Worm (Caenorhabditis elegans) whole organism, early embryonic: ENCODE measurements around the gene ZC204.17.

Source experiments
- B0310.2 ChIP-seq: sonication (generic microtip); optimal IDR thresholded peaks from 2 replicates; lab custom pipeline; 2016; ENCODE audit warnings: mild to moderate bottlenecking, missing genetic modification characterization, missing compliant biosample characterization
- F13C5.2 ChIP-seq: sonication (generic microtip); optimal IDR thresholded peaks from 2 replicates; lab custom pipeline; 2017; ENCODE audit warnings: mild to moderate bottlenecking, missing genetic modification characterization, inconsistent platforms, missing compliant biosample characterization
- aly-1 ChIP-seq: sonication (generic microtip); optimal IDR thresholded peaks from 2 replicates; lab custom pipeline; 2016; ENCODE audit warnings: missing genetic modification characterization, missing compliant biosample characterization
- ama-1 ChIP-seq: fragments of 150-350 bp; optimal IDR thresholded peaks from 2 replicates; lab custom pipeline; 2014
- ceh-13 ChIP-seq: fragments of 200-800 bp; sonication (Bioruptor generic); optimal IDR thresholded peaks from 2 replicates; lab custom pipeline; 2018; ENCODE audit warnings: mild to moderate bottlenecking, missing genetic modification characterization, missing compliant biosample characterization
- ceh-36 ChIP-seq: sonication (generic microtip); optimal IDR thresholded peaks from 2 replicates; lab custom pipeline; 2016; ENCODE audit warnings: missing genetic modification characterization, inconsistent platforms, missing compliant biosample characterization
- ets-7 ChIP-seq: sonication (generic microtip); optimal IDR thresholded peaks from 2 replicates; lab custom pipeline; 2016; ENCODE audit warnings: missing genotype, missing genetic modification characterization, missing compliant biosample characterization
- flt-1 ChIP-seq: fragments of 200-800 bp; sonication (Bioruptor generic); IDR thresholded peaks from 2 replicates; pipeline ENCODE4 v1.3.6; 2022; ENCODE audit warnings: missing genetic modification characterization, missing compliant biosample characterization
- hmbx-1 ChIP-seq: sonication (generic microtip); optimal IDR thresholded peaks from 2 replicates; lab custom pipeline; 2016; ENCODE audit warnings: mild to moderate bottlenecking, missing genetic modification characterization, missing compliant biosample characterization
- hmg-4 ChIP-seq: fragments of 200-800 bp; sonication (Bioruptor generic); optimal IDR thresholded peaks from 2 replicates; lab custom pipeline; 2018; ENCODE audit warnings: mild to moderate bottlenecking, missing genetic modification characterization, missing compliant biosample characterization
- hnd-1 ChIP-seq: sonication (generic microtip); optimal IDR thresholded peaks from 2 replicates; lab custom pipeline; 2016; ENCODE audit warnings: missing genetic modification characterization, missing compliant biosample characterization
- pes-1 ChIP-seq: fragments of 200-800 bp; sonication (Bioruptor generic); IDR thresholded peaks from 2 replicates; pipeline ENCODE4 v1.3.6; 2022; ENCODE audit warnings: missing genetic modification reagents, missing genetic modification characterization, missing compliant biosample characterization
- scrt-1 ChIP-seq: fragments of 200-800 bp; sonication (Bioruptor generic); IDR thresholded peaks from 2 replicates; pipeline ENCODE4 v1.3.6; 2022; ENCODE audit warnings: missing genetic modification characterization, missing compliant biosample characterization
- sea-1 ChIP-seq: fragments of 200-800 bp; sonication (Bioruptor generic); conservative IDR thresholded peaks from 2 replicates; pipeline ENCODE4 v1.3.6; 2022; ENCODE audit warnings: missing genetic modification characterization, missing compliant biosample characterization
- tbx-11 ChIP-seq: fragments of 200-800 bp; sonication (Bioruptor generic); IDR thresholded peaks from 2 replicates; pipeline ENCODE4 v1.3.6; 2022; ENCODE audit warnings: missing genetic modification characterization, missing compliant biosample characterization
- tbx-37 ChIP-seq: fragments of 200-800 bp; sonication (Bioruptor generic); conservative IDR thresholded peaks from 2 replicates; pipeline ENCODE4 v1.3.6; 2022; ENCODE audit warnings: missing genetic modification reagents, missing genetic modification characterization, missing compliant biosample characterization
- tra-4 ChIP-seq: sonication (generic microtip); optimal IDR thresholded peaks from 2 replicates; lab custom pipeline; 2017; ENCODE audit warnings: missing genetic modification characterization, missing compliant biosample characterization

ZC204.17 gene

DNA sequence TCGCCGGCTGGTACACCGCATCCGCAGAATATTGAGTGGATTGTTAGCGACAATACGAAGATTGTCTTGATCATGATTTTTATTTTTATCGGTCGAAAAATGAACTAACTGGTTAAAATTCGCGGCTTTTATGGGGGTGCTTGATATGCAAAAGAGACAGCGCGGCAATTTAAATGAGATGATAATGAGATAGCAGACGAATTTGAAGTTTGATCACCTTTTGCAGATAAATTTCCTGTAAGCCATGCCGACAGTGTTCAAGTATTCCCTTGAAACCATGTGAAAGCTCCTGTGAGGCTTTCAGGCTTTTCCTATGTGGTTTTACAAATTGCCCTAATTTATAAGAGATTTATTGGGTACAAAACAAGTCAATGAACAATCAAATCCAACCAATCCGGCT lies at the start of gene ZC204.17:
Gene ZC204.17, minus strand, starts transcription at position 101 of the 400 bp plus-strand sequence.
- TF ChIP-seq hnd-1 (no peak), ceh-36 (tag; lab: Kevin White, UChicago) (no peak)

DNA sequence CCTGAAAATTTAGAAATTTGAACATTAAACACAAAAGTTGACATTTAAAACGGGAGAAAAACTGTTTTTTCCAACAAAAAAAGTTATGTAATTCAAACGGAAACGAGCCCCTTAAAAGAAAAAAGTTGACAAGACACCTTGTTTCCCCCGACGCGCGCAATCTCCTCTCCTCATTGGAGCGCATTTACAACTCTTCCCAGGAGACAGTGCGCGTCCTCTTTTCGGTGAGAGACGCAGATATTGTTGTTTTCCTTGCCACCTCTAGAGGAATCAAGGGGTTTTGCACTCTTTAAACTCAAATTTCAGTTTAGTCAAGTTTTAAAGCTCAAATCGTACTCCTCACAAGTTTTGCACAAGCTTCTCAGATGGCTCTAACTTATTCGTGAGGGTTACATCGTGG lies 49.8 kb upstream of the ZC204.17 start, which contains the start of gene F58E1.13:
Gene F58E1.13, minus strand, starts transcription at position 12 of the 400 bp plus-strand sequence.
- TF ChIP-seq flt-1 (GFP tag; lab: Robert Waterston, UW) (no peak), hnd-1 (no peak), B0310.2 (tag; lab: Kevin White, UChicago) (no peak), ets-7 (no peak), hmg-4 (GFP tag; lab: Kevin White, UChicago) (no peak), sea-1 (GFP tag; lab: Robert Waterston, UW) (no peak), aly-1 (tag; lab: Kevin White, UChicago) (no peak), F13C5.2 (tag; lab: Kevin White, UChicago) (no peak), hmbx-1 (tag; lab: Kevin White, UChicago) (no peak), tra-4 (tag; lab: Kevin White, UChicago) (no peak), scrt-1 (no peak), ama-1 (no peak), tbx-37 (no peak), ceh-36 (tag; lab: Kevin White, UChicago) (no peak), pes-1 (GFP tag; lab: Robert Waterston, UW) (no peak), tbx-11 (no peak)

DNA sequence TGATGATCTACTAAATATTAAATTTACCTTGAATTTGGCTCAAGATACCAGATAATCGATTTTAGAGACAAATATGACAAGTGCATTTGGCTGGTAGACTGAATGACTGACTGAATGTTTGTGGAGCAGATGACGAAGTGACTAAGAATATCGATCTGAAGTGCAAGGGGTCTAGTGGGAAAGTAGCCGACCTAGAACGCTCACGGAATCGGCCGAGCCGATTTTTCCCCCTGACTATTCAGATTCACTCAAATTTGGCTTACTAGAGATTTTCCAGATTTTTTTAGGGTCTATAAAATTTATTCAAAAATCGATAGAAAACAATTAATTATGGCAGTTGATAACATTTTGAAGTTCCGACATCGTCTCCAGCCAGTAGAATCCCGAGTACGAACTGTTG lies 48.4 kb upstream of the ZC204.17 start, which contains the start of gene fbxc-26:
Gene fbxc-26, minus strand, starts transcription at position 101 of the 400 bp plus-strand sequence.
- no peak for TF ChIP-seq ama-1
- no peak for TF ChIP-seq ceh-13 (GFP tag; lab: Kevin White, UChicago)
- no peak for TF ChIP-seq hnd-1
- no peak for TF ChIP-seq hmg-4 (GFP tag; lab: Kevin White, UChicago)
- TF ChIP-seq F13C5.2 (tag; lab: Kevin White, UChicago) = no peak
- TF ChIP-seq hmbx-1 (tag; lab: Kevin White, UChicago) = no peak
- no peak for TF ChIP-seq ceh-36 (tag; lab: Kevin White, UChicago)
- no peak for TF ChIP-seq scrt-1
- TF ChIP-seq aly-1 (tag; lab: Kevin White, UChicago) = no peak
- no peak for TF ChIP-seq ets-7
- TF ChIP-seq flt-1 (GFP tag; lab: Robert Waterston, UW) = no peak
- TF ChIP-seq B0310.2 (tag; lab: Kevin White, UChicago) = no peak
- TF ChIP-seq sea-1 (GFP tag; lab: Robert Waterston, UW) = no peak

DNA sequence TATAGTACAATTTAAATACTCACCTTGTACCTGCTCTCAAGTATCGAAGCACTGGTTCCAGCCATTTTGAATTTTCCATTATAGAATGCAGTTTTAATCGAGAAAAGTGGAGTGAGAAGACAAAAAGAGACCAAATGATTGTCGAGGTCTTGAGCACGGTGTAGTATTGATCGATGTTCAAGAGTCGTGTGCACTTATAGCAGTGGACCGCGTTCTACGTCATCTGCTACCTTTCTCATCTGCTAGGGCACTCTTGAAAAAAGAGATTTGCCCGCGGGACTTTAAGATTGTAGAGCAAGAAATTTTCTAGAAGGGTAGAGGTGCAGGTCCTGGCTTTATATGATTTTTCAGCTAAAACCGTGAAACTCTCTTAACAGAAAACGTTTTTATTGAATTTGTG lies 46.7 kb upstream of the ZC204.17 start, which contains the start of gene fbxc-21:
Gene fbxc-21, minus strand, starts transcription at position 101 of the 400 bp plus-strand sequence.
- TF ChIP-seq hmg-4 (GFP tag; lab: Kevin White, UChicago) (no peak), hmbx-1 (tag; lab: Kevin White, UChicago) (no peak), B0310.2 (tag; lab: Kevin White, UChicago) (no peak), tbx-37 (no peak), scrt-1 (no peak), F13C5.2 (tag; lab: Kevin White, UChicago) (no peak), aly-1 (tag; lab: Kevin White, UChicago) (no peak), sea-1 (GFP tag; lab: Robert Waterston, UW) (no peak), pes-1 (GFP tag; lab: Robert Waterston, UW) (no peak), ceh-36 (tag; lab: Kevin White, UChicago) (no peak), ets-7 (no peak)

DNA sequence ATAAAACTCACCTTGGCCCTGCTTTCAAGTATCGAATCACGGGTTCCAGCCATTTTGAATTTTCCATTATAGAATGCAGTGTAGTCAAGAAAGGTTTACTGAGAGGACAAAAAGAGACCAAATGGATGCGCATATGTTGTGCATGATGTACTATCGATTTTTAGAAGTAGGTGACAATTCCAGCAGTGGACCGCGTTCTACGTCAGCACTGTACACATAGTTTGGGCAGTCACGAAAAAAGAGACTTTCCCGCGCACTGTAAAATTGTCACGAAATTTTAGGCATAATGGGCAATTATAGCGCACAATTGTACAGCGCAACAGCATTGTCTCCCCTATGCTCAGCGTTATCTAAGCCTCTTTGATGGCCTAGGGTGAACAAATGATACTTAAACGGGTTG lies 44.9 kb upstream of the ZC204.17 start, which contains the start of gene fbxc-22:
Gene fbxc-22, minus strand, starts transcription at position 101 of the 400 bp plus-strand sequence.
- TF ChIP-seq ceh-13 (GFP tag; lab: Kevin White, UChicago) (no peak), ets-7 (no peak), tbx-37 (no peak), tbx-11 (no peak), hmbx-1 (tag; lab: Kevin White, UChicago) (no peak), F13C5.2 (tag; lab: Kevin White, UChicago) (no peak)

DNA sequence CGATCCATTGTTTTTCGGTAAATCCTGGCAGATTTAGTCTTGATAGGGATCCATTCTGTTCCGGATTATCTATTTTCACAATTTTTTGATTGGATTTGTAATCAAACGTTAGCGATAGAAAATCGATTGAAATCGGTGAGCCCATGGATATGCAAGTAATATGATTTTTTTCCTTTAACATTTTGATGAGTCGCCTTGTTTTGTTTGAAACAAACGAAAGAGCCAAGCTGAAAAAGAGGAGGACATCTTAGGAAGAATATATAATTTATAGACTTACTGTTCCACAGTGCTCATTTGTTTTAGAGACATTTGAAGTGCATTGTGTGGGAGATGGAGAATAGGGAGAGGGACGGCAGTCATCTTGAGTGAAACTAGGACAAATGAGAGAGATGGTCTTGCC lies 42.7 kb upstream of the ZC204.17 start, which contains the start of the genes fbxb-18 and fbxb-19:
Gene fbxb-18, minus strand, starts transcription at position 101 of the 400 bp plus-strand sequence.
Gene fbxb-19, minus strand, starts transcription at position 369 of the 400 bp plus-strand sequence.
- TF ChIP-seq tra-4 (tag; lab: Kevin White, UChicago) (no peak), ceh-13 (GFP tag; lab: Kevin White, UChicago) (no peak), B0310.2 (tag; lab: Kevin White, UChicago) (no peak), ceh-36 (tag; lab: Kevin White, UChicago) (no peak), pes-1 (GFP tag; lab: Robert Waterston, UW) (no peak), scrt-1 (no peak)

DNA sequence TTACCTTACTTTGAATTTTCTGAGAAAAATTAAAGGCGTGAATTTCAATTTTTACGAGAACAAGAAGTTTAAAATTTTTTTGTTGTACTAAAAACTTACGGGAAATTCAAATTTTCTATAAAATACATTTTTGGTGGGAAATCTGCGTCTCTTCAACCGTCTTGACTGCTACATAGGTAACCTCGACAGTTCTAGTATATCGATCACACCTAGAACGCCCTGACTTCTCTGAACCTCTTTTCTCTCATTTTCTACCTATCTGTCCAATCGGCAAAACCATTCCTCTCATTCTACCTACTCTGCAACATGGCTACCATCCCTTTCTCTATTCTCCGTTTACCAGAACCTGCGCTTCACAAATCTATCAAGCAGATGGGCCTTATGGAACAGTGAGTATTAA lies 37.6 kb upstream of the ZC204.17 start, which contains the start of gene fbxb-25:
Gene fbxb-25, plus strand, starts transcription at position 301 of the 400 bp plus-strand sequence.
- TF ChIP-seq hmbx-1 (tag; lab: Kevin White, UChicago) = no peak
- no peak for TF ChIP-seq tra-4 (tag; lab: Kevin White, UChicago)
- no peak for TF ChIP-seq F13C5.2 (tag; lab: Kevin White, UChicago)
- no peak for TF ChIP-seq ama-1
- TF ChIP-seq sea-1 (GFP tag; lab: Robert Waterston, UW) = no peak
- TF ChIP-seq hnd-1 = no peak
- no peak for TF ChIP-seq ceh-13 (GFP tag; lab: Kevin White, UChicago)
- TF ChIP-seq tbx-37 = no peak
- TF ChIP-seq flt-1 (GFP tag; lab: Robert Waterston, UW) = no peak

DNA sequence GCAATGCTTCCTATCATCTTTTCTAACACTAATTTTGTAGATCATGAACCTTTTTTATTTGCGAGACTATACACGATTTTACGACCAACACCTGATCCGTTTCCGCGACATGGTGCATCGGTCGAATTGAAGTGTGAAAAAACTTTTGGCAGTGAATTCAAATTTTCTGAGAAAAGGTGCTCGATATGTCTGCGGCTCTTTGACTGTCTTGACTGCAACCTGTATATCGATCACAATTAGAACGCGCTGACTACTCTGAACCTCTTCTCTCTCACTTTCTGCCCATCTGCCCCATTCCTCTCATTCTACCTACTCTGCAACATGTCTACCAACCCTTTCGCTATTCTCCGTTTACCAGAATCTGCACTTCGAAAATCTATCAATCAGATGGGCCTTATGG lies 36.1 kb upstream of the ZC204.17 start, which contains the start of gene fbxb-26:
Gene fbxb-26, plus strand, starts transcription at position 301 of the 400 bp plus-strand sequence.
- TF ChIP-seq tbx-11 (no peak), hnd-1 (no peak), ceh-36 (tag; lab: Kevin White, UChicago) (no peak), tra-4 (tag; lab: Kevin White, UChicago) (no peak), F13C5.2 (tag; lab: Kevin White, UChicago) (no peak), tbx-37 (no peak), B0310.2 (tag; lab: Kevin White, UChicago) (no peak), hmg-4 (GFP tag; lab: Kevin White, UChicago) (no peak), flt-1 (GFP tag; lab: Robert Waterston, UW) (no peak), ama-1 (no peak), aly-1 (tag; lab: Kevin White, UChicago) (no peak), sea-1 (GFP tag; lab: Robert Waterston, UW) (no peak)
